Worm (Caenorhabditis elegans) whole organism, early embryonic: Measurements from ENCODE around the gene unc-24.

ENCODE experiments used
- B0310.2 ChIP-seq: sonication (generic microtip); optimal IDR thresholded peaks from 2 replicates; lab custom pipeline; 2016; ENCODE audit warnings: mild to moderate bottlenecking, missing genetic modification characterization, missing compliant biosample characterization
- F13C5.2 ChIP-seq: sonication (generic microtip); optimal IDR thresholded peaks from 2 replicates; lab custom pipeline; 2017; ENCODE audit warnings: mild to moderate bottlenecking, missing genetic modification characterization, inconsistent platforms, missing compliant biosample characterization
- aly-1 ChIP-seq: sonication (generic microtip); optimal IDR thresholded peaks from 2 replicates; lab custom pipeline; 2016; ENCODE audit warnings: missing genetic modification characterization, missing compliant biosample characterization
- ama-1 ChIP-seq: fragments of 150-350 bp; optimal IDR thresholded peaks from 2 replicates; lab custom pipeline; 2014
- ceh-13 ChIP-seq: fragments of 200-800 bp; sonication (Bioruptor generic); optimal IDR thresholded peaks from 2 replicates; lab custom pipeline; 2018; ENCODE audit warnings: mild to moderate bottlenecking, missing genetic modification characterization, missing compliant biosample characterization
- ceh-36 ChIP-seq: sonication (generic microtip); optimal IDR thresholded peaks from 2 replicates; lab custom pipeline; 2016; ENCODE audit warnings: missing genetic modification characterization, inconsistent platforms, missing compliant biosample characterization
- ets-7 ChIP-seq: sonication (generic microtip); optimal IDR thresholded peaks from 2 replicates; lab custom pipeline; 2016; ENCODE audit warnings: missing genotype, missing genetic modification characterization, missing compliant biosample characterization
- flt-1 ChIP-seq: fragments of 200-800 bp; sonication (Bioruptor generic); IDR thresholded peaks from 2 replicates; pipeline ENCODE4 v1.3.6; 2022; ENCODE audit warnings: missing genetic modification characterization, missing compliant biosample characterization
- hmbx-1 ChIP-seq: sonication (generic microtip); optimal IDR thresholded peaks from 2 replicates; lab custom pipeline; 2016; ENCODE audit warnings: mild to moderate bottlenecking, missing genetic modification characterization, missing compliant biosample characterization
- hmg-4 ChIP-seq: fragments of 200-800 bp; sonication (Bioruptor generic); optimal IDR thresholded peaks from 2 replicates; lab custom pipeline; 2018; ENCODE audit warnings: mild to moderate bottlenecking, missing genetic modification characterization, missing compliant biosample characterization
- hnd-1 ChIP-seq: sonication (generic microtip); optimal IDR thresholded peaks from 2 replicates; lab custom pipeline; 2016; ENCODE audit warnings: missing genetic modification characterization, missing compliant biosample characterization
- pes-1 ChIP-seq: fragments of 200-800 bp; sonication (Bioruptor generic); IDR thresholded peaks from 2 replicates; pipeline ENCODE4 v1.3.6; 2022; ENCODE audit warnings: missing genetic modification reagents, missing genetic modification characterization, missing compliant biosample characterization
- scrt-1 ChIP-seq: fragments of 200-800 bp; sonication (Bioruptor generic); IDR thresholded peaks from 2 replicates; pipeline ENCODE4 v1.3.6; 2022; ENCODE audit warnings: missing genetic modification characterization, missing compliant biosample characterization
- sea-1 ChIP-seq: fragments of 200-800 bp; sonication (Bioruptor generic); conservative IDR thresholded peaks from 2 replicates; pipeline ENCODE4 v1.3.6; 2022; ENCODE audit warnings: missing genetic modification characterization, missing compliant biosample characterization
- tbx-11 ChIP-seq: fragments of 200-800 bp; sonication (Bioruptor generic); IDR thresholded peaks from 2 replicates; pipeline ENCODE4 v1.3.6; 2022; ENCODE audit warnings: missing genetic modification characterization, missing compliant biosample characterization
- tbx-37 ChIP-seq: fragments of 200-800 bp; sonication (Bioruptor generic); conservative IDR thresholded peaks from 2 replicates; pipeline ENCODE4 v1.3.6; 2022; ENCODE audit warnings: missing genetic modification reagents, missing genetic modification characterization, missing compliant biosample characterization
- tra-4 ChIP-seq: sonication (generic microtip); optimal IDR thresholded peaks from 2 replicates; lab custom pipeline; 2017; ENCODE audit warnings: missing genetic modification characterization, missing compliant biosample characterization

Gene unc-24

DNA sequence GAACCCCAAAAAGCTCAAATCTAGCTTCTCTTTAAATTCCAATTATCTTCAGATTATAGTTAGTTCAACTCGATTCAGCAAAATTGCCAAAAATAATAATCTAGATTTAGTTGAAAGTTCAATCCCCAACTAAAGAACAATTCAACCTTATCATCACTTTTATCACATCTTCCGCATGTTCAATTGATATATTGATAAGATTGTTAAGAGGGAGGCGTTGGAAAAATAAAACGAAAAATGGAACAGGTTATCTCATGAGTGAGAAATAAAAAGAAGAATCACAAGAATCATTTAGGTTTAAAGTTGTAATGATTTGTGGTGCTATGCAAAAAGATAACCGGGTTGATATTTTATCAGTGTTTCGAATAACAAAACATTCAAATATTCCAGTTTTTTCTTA, 6.1 kb downstream of the unc-24 start:
- TF ChIP-seq B0310.2 (no peak), aly-1 (tag; lab: Kevin White, UChicago) (no peak)

DNA sequence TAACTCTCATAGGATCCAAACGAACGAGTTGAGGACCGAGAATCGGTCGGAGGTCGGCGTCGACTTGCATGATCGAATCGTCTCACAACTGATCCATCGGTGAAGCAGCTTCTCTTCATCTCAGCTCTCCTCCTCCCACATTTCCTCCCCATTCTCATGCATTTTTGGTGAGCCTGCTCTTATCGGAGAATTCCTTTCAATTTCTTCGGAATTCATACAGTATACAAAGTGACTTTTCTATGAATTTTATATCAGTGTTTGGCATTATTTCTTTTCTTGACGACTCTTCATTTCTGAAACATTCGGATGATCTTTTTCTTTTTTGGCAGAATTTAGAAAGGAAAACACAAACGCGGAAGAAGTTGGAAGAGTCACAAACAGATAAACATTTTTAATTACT, 7.4 kb downstream of the unc-24 start, which contains the start of gene mec-17:
Gene mec-17, minus strand, starts transcription at position 101 of the 400 bp plus-strand sequence.
- TF ChIP-seq hnd-1 (tag; lab: Kevin White, UChicago) = no peak
- TF ChIP-seq flt-1 (GFP tag; lab: Robert Waterston, UW) = no peak
- no peak for TF ChIP-seq tbx-37 (GFP tag; lab: Robert Waterston, UW)
- no peak for TF ChIP-seq ceh-13 (GFP tag; lab: Kevin White, UChicago)
- no peak for TF ChIP-seq pes-1 (GFP tag; lab: Robert Waterston, UW)
- TF ChIP-seq hmbx-1 = no peak
- no peak for TF ChIP-seq scrt-1 (GFP tag; lab: Robert Waterston, UW)
- no peak for TF ChIP-seq ama-1
- no peak for TF ChIP-seq hmg-4 (GFP tag; lab: Kevin White, UChicago)
- no peak for TF ChIP-seq B0310.2
- no peak for TF ChIP-seq aly-1 (tag; lab: Kevin White, UChicago)
- no peak for TF ChIP-seq sea-1 (GFP tag; lab: Robert Waterston, UW)
- no peak for TF ChIP-seq ets-7 (tag; lab: Kevin White, UChicago)
- no peak for TF ChIP-seq ceh-36 (tag; lab: Kevin White, UChicago)
- no peak for TF ChIP-seq tbx-11 (GFP tag; lab: Robert Waterston, UW)
- no peak for TF ChIP-seq F13C5.2 (tag; lab: Kevin White, UChicago)
- TF ChIP-seq tra-4 (tag; lab: Kevin White, UChicago) = no peak

DNA sequence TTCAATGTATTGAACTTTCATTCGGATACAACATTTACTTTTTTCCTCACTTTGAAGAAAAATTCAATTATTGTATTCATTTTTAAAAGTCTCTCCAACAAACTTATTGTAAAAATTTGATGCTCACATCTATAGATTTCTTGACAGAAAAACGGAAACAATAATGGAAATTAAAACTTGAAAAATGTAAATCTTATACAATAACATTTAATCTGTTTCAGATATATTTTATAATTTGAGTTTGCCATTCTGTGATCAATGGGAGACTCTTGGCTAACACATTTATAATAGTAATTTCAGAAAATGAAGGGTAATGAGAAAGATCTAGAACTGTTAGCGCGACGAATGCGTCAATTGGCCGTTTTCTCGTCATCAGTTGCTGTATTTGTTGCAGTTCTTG, 8.7 kb downstream of the unc-24 start, which contains the start of gene col-115:
Gene col-115, plus strand, starts transcription at position 301 of the 400 bp plus-strand sequence.
- TF ChIP-seq B0310.2 = no peak
- no peak for TF ChIP-seq sea-1 (GFP tag; lab: Robert Waterston, UW)
- no peak for TF ChIP-seq hmg-4 (GFP tag; lab: Kevin White, UChicago)
- no peak for TF ChIP-seq F13C5.2 (tag; lab: Kevin White, UChicago)
- no peak for TF ChIP-seq tbx-37 (GFP tag; lab: Robert Waterston, UW)
- TF ChIP-seq aly-1 (tag; lab: Kevin White, UChicago) = no peak
- TF ChIP-seq hmbx-1 = no peak
- no peak for TF ChIP-seq hnd-1 (tag; lab: Kevin White, UChicago)
- no peak for TF ChIP-seq tra-4 (tag; lab: Kevin White, UChicago)
- TF ChIP-seq ceh-13 (GFP tag; lab: Kevin White, UChicago) = no peak
- TF ChIP-seq flt-1 (GFP tag; lab: Robert Waterston, UW) = no peak
- no peak for TF ChIP-seq ama-1
- no peak for TF ChIP-seq tbx-11 (GFP tag; lab: Robert Waterston, UW)
- TF ChIP-seq ets-7 (tag; lab: Kevin White, UChicago) = no peak
- no peak for TF ChIP-seq ceh-36 (tag; lab: Kevin White, UChicago)

DNA sequence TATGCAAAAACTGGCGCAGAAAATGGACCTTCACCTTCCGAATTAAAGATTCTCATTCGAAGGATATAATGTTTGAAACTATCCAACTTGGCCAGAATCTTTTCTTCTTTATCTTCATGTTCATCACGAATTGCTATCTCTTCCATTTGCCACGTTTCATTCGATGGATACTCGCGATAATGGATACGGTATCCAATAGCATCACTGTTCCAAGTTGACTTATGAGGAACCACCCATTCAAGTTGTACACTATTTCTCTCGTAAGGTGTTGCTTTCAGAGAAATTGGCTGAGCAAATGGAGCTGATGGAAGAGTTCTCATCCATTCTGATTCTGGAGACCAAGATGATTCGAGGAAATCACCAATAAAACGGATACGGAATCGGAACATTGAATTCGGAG, 15.0 kb downstream of the unc-24 start:
- TF ChIP-seq ceh-36 (tag; lab: Kevin White, UChicago) (no peak), hmg-4 (GFP tag; lab: Kevin White, UChicago) (no peak)

DNA sequence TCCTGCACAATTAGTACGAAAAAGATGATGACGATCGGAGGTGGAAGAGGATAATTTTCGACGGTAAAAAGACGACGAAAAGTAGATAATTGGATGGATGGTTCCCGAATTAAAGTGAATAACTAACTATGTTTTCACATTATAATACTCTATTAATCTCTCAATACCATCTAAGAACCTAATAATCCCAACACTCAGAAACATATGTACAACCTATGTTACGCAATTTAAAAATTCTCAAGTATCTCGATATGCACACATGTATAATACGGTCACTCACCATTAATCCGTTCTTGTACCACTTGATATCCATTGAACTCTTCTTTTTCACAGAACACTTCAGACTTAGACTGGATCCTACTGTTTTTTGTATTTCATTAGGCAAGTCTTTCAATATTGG, 21.1 kb downstream of the unc-24 start:
- TF ChIP-seq ceh-36 (tag; lab: Kevin White, UChicago) (peak; percentile 53), tbx-37 (GFP tag; lab: Robert Waterston, UW) (no peak)

DNA sequence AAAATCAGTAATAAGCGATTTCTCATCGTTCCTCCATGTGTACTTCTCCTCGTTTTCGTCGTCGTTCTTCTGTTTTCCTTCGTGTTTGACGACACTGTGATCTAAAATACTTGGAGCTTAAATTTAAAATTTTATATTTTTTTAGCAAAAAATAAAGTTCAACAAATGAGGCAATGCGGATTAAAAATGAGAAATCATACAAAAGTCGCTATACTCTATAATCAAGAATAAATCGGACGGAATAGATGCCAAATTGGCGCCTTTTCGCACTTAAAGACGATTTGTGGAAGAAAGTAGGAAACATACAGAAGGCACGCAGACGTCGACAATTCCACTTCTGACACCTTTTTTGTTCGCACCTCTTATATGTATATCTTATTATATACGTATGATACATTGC, 24.3 kb downstream of the unc-24 start, which contains the start of gene rig-4:
Gene rig-4, minus strand, starts transcription at position 101 of the 400 bp plus-strand sequence.
- TF ChIP-seq hmbx-1 (no peak), B0310.2 (no peak), ceh-36 (tag; lab: Kevin White, UChicago) (no peak), pes-1 (GFP tag; lab: Robert Waterston, UW) (no peak), ets-7 (tag; lab: Kevin White, UChicago) (no peak), tra-4 (tag; lab: Kevin White, UChicago) (no peak), aly-1 (tag; lab: Kevin White, UChicago) (no peak), flt-1 (GFP tag; lab: Robert Waterston, UW) (no peak), ama-1 (no peak), F13C5.2 (tag; lab: Kevin White, UChicago) (no peak), hnd-1 (tag; lab: Kevin White, UChicago) (no peak), hmg-4 (GFP tag; lab: Kevin White, UChicago) (no peak), tbx-11 (GFP tag; lab: Robert Waterston, UW) (no peak), scrt-1 (GFP tag; lab: Robert Waterston, UW) (no peak), tbx-37 (GFP tag; lab: Robert Waterston, UW) (no peak), sea-1 (GFP tag; lab: Robert Waterston, UW) (no peak), ceh-13 (GFP tag; lab: Kevin White, UChicago) (no peak)

DNA sequence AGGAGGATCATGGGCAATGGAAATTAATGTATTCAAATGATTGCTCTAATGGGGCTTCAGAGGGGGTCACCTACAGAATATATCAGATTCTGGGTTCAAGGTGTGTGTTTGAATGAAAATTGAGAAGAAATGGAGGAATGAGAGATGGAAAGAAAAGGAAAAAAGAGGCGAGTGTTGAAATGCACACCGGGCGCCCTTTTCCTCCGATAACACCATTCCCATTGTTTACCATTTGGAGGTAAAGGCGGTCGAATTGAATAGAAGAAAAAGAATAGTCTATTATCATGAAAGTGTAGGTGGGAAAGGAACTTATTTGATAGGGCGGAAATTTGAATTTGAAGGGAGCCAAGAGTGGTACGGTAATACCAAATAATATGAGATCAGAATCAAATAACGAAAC, 25.7 kb downstream of the unc-24 start:
- TF ChIP-seq ceh-36 (tag; lab: Kevin White, UChicago) = no peak
- no peak for TF ChIP-seq pes-1 (GFP tag; lab: Robert Waterston, UW)
- TF ChIP-seq flt-1 (GFP tag; lab: Robert Waterston, UW) = no peak
- no peak for TF ChIP-seq B0310.2
- TF ChIP-seq ets-7 (tag; lab: Kevin White, UChicago) = no peak
- no peak for TF ChIP-seq tbx-37 (GFP tag; lab: Robert Waterston, UW)
- TF ChIP-seq sea-1 (GFP tag; lab: Robert Waterston, UW) = no peak
- TF ChIP-seq hmg-4 (GFP tag; lab: Kevin White, UChicago) = no peak
- no peak for TF ChIP-seq tbx-11 (GFP tag; lab: Robert Waterston, UW)
- no peak for TF ChIP-seq tra-4 (tag; lab: Kevin White, UChicago)
- TF ChIP-seq ceh-13 (GFP tag; lab: Kevin White, UChicago) = no peak
- TF ChIP-seq F13C5.2 (tag; lab: Kevin White, UChicago) = no peak
- TF ChIP-seq aly-1 (tag; lab: Kevin White, UChicago) = no peak
- TF ChIP-seq hnd-1 (tag; lab: Kevin White, UChicago) = no peak
